Fruit fly (Drosophila melanogaster) whole organism, embryonic: ENCODE measurements around the gene ArfGAP3.

ENCODE experiments used
- Adf1 ChIP-seq: fragments of 200-800 bp; sonication (Bioruptor generic); IDR thresholded peaks from 2 replicates; pipeline ENCODE4 v1.3.6; 2022; ENCODE audit warnings: missing biosample characterization, missing genetic modification characterization
- Asciz ChIP-seq: fragments of 200-800 bp; sonication (Bioruptor generic); optimal IDR thresholded peaks from 2 replicates; lab custom pipeline; 2017; ENCODE audit warnings: missing biosample characterization, mild to moderate bottlenecking, missing genetic modification characterization, missing genetic modification reagents
- CG14710 ChIP-seq: fragments of 200-800 bp; sonication (Bioruptor generic); optimal IDR thresholded peaks from 3 replicates; lab custom pipeline; 2019; ENCODE audit warnings: missing biosample characterization, mild to moderate bottlenecking, missing genetic modification characterization, moderate library complexity
- CG32532 ChIP-seq: fragments of 200-800 bp; sonication (Bioruptor generic); IDR thresholded peaks from 2 replicates; pipeline ENCODE4 v1.3.6; 2022; ENCODE audit warnings: missing biosample characterization, missing genetic modification characterization
- CG8924 ChIP-seq: fragments of 200-800 bp; optimal IDR thresholded peaks from 3 replicates; lab custom pipeline; 2019; ENCODE audit warnings: missing biosample characterization, mild to moderate bottlenecking, missing genetic modification characterization, moderate library complexity
- D19A ChIP-seq: fragments of 200-800 bp; optimal IDR thresholded peaks from 3 replicates; lab custom pipeline; 2019; ENCODE audit warnings: missing biosample characterization, mild to moderate bottlenecking, missing genetic modification characterization, moderate library complexity
- Gsc ChIP-seq: fragments of 200-800 bp; sonication (Bioruptor generic); IDR thresholded peaks from 2 replicates; pipeline ENCODE4 v1.3.6; 2022; ENCODE audit warnings: missing biosample characterization, missing genetic modification characterization
- HHEX ChIP-seq: fragments of 200-800 bp; sonication (Bioruptor generic); optimal IDR thresholded peaks from 3 replicates; lab custom pipeline; 2017; ENCODE audit warnings: missing biosample characterization, mild to moderate bottlenecking, missing genetic modification characterization, missing genetic modification reagents
- Nf-YB ChIP-seq: fragments of 200-800 bp; sonication (Bioruptor generic); optimal IDR thresholded peaks from 3 replicates; lab custom pipeline; 2019; ENCODE audit warnings: missing biosample characterization, mild to moderate bottlenecking, missing genetic modification characterization, moderate library complexity
- ap ChIP-seq: fragments of 200-800 bp; sonication (Bioruptor generic); IDR thresholded peaks from 2 replicates; pipeline ENCODE4 v1.3.6; 2022; ENCODE audit warnings: missing biosample characterization, missing genetic modification characterization
- danr ChIP-seq: fragments of 200-800 bp; sonication (Bioruptor generic); IDR thresholded peaks from 2 replicates; pipeline ENCODE4 v1.3.6; 2022; ENCODE audit warnings: missing biosample characterization, missing genetic modification characterization
- kay ChIP-seq: fragments of 200-800 bp; sonication (Bioruptor generic); optimal IDR thresholded peaks from 2 replicates; lab custom pipeline; 2016; ENCODE audit warnings: missing biosample characterization, missing genetic modification characterization
- pum ChIP-seq: fragments of 200-800 bp; sonication (Bioruptor generic); optimal IDR thresholded peaks from 2 replicates; lab custom pipeline; 2016; ENCODE audit warnings: missing biosample characterization, missing genetic modification characterization

dm6 chr3L:22737732-22738611 is 20.6 kb upstream of the ArfGAP3 start, which contains the start of gene CG11241:
- no peak for TF ChIP-seq Nf-YB (GFP tag; lab: Kevin White, UChicago)
- TF ChIP-seq pum (GFP tag; lab: Kevin White, UChicago): no peak
- TF ChIP-seq CG14710: no peak
- no peak for TF ChIP-seq Adf1 (GFP tag; lab: Robert Waterston, UW)
- no peak for TF ChIP-seq CG32532 (GFP tag; lab: Robert Waterston, UW)
- no peak for TF ChIP-seq Gsc (GFP tag; lab: Robert Waterston, UW)
- no peak for TF ChIP-seq danr (GFP tag; lab: Robert Waterston, UW)
- no peak for TF ChIP-seq D19A (tag; lab: Kevin White, UChicago)
- TF ChIP-seq kay (GFP tag; lab: Kevin White, UChicago): no peak
- TF ChIP-seq HHEX (GFP tag; lab: Kevin White, UChicago): no peak
- TF ChIP-seq Asciz: no peak
- TF ChIP-seq CG8924 (tag; lab: Kevin White, UChicago): no peak
- TF ChIP-seq ap: no peak
